Worm (Caenorhabditis elegans) whole organism, L2 larva: ENCODE data around the gene C06G4.4.

Experiments
- C34F6.9 ChIP-seq: fragments of 150-350 bp; optimal IDR thresholded peaks from 2 replicates; lab custom pipeline; 2014; ENCODE audit warnings: missing biosample characterization, missing genetic modification characterization
- F13H6.1 ChIP-seq: sonication (generic microtip); optimal IDR thresholded peaks from 2 replicates; lab custom pipeline; 2016; ENCODE audit warnings: missing genetic modification characterization, missing compliant biosample characterization
- Y55F3AM.14 ChIP-seq: fragments of 200-800 bp; sonication (Bioruptor generic); optimal IDR thresholded peaks from 2 replicates; lab custom pipeline; 2018; ENCODE audit warnings: mild to moderate bottlenecking, missing genetic modification characterization, missing compliant biosample characterization
- ZK546.5 ChIP-seq: sonication (generic microtip); optimal IDR thresholded peaks from 2 replicates; lab custom pipeline; 2017; ENCODE audit warnings: missing biosample characterization, missing genetic modification characterization
- alr-1 ChIP-seq: fragments of 150-350 bp; optimal IDR thresholded peaks from 2 replicates; lab custom pipeline; 2014; ENCODE audit warnings: missing biosample characterization, missing genetic modification characterization
- aly-2 ChIP-seq: fragments of 150-350 bp; optimal IDR thresholded peaks from 2 replicates; lab custom pipeline; 2014; ENCODE audit warnings: missing biosample characterization, missing genetic modification characterization
- ama-1 ChIP-seq: fragments of 150-350 bp; optimal IDR thresholded peaks from 2 replicates; lab custom pipeline; 2018; ENCODE audit warnings: inconsistent platforms
- ceh-16 ChIP-seq: fragments of 150-350 bp; optimal IDR thresholded peaks from 2 replicates; lab custom pipeline; 2014; ENCODE audit warnings: missing biosample characterization, missing genetic modification characterization
- ceh-82 ChIP-seq: fragments of 150-350 bp; optimal IDR thresholded peaks from 2 replicates; lab custom pipeline; 2014; ENCODE audit warnings: missing biosample characterization, missing genetic modification characterization
- crh-2 ChIP-seq: sonication (generic microtip); optimal IDR thresholded peaks from 2 replicates; lab custom pipeline; 2017; ENCODE audit warnings: missing biosample characterization, missing genetic modification characterization
- elt-1 ChIP-seq: fragments of 150-350 bp; optimal IDR thresholded peaks from 2 replicates; lab custom pipeline; 2014; ENCODE audit warnings: missing biosample characterization, missing genetic modification characterization
- elt-3 ChIP-seq: sonication (generic microtip); optimal IDR thresholded peaks from 2 replicates; lab custom pipeline; 2017; ENCODE audit warnings: missing biosample characterization, missing genetic modification characterization
- fos-1 ChIP-seq: fragments of 150-350 bp; optimal IDR thresholded peaks from 2 replicates; lab custom pipeline; 2014; ENCODE audit warnings: missing biosample characterization, missing genetic modification characterization
- gmeb-1 ChIP-seq: fragments of 150-350 bp; optimal IDR thresholded peaks from 2 replicates; lab custom pipeline; 2014; ENCODE audit warnings: missing biosample characterization, missing genetic modification characterization
- lin-13 ChIP-seq: fragments of 150-350 bp; optimal IDR thresholded peaks from 2 replicates; lab custom pipeline; 2014; ENCODE audit warnings: missing biosample characterization, missing genetic modification reagents, missing genetic modification characterization
- lin-39 ChIP-seq: fragments of 150-350 bp; optimal IDR thresholded peaks from 2 replicates; lab custom pipeline; 2014; ENCODE audit warnings: missing biosample characterization, missing genetic modification reagents, missing genetic modification characterization
- lsy-2 ChIP-seq, 2 experiments: fragments of 150-350 bp in 1 of 2; sonication (generic microtip) in 1 of 2; optimal IDR thresholded peaks; 2 replicates each; lab custom pipeline; 2014 to 2017; ENCODE audit warnings: missing biosample characterization in 2 of 2, missing genetic modification characterization in 2 of 2
- mab-5 ChIP-seq: fragments of 150-350 bp; optimal IDR thresholded peaks from 2 replicates; lab custom pipeline; 2014; ENCODE audit warnings: missing biosample characterization, missing genetic modification characterization
- mbf-1 ChIP-seq: sonication (generic microtip); optimal IDR thresholded peaks from 2 replicates; lab custom pipeline; 2017; ENCODE audit warnings: missing biosample characterization, missing genetic modification characterization
- mdl-1 ChIP-seq, 2 experiments: fragments of 150-350 bp in 1 of 2; sonication (generic microtip) in 1 of 2; optimal IDR thresholded peaks; 2 replicates each; lab custom pipeline; 2017; ENCODE audit warnings: missing biosample characterization in 2 of 2, missing genetic modification characterization in 2 of 2
- nhr-10 ChIP-seq: sonication (generic microtip); optimal IDR thresholded peaks from 2 replicates; lab custom pipeline; 2017; ENCODE audit warnings: missing biosample characterization, missing genetic modification characterization
- nhr-11 ChIP-seq: fragments of 150-350 bp; optimal IDR thresholded peaks from 2 replicates; lab custom pipeline; 2014; ENCODE audit warnings: missing biosample characterization, missing genetic modification characterization
- nhr-12 ChIP-seq: fragments of 150-350 bp; optimal IDR thresholded peaks from 2 replicates; lab custom pipeline; 2014; ENCODE audit warnings: missing biosample characterization, missing genetic modification characterization
- nhr-129 ChIP-seq: fragments of 150-350 bp; optimal IDR thresholded peaks from 2 replicates; lab custom pipeline; 2014; ENCODE audit warnings: missing biosample characterization, missing genetic modification characterization
- nhr-21 ChIP-seq: fragments of 150-350 bp; optimal IDR thresholded peaks from 2 replicates; lab custom pipeline; 2014; ENCODE audit warnings: missing biosample characterization, missing genetic modification characterization
- nhr-23 ChIP-seq: fragments of 150-350 bp; optimal IDR thresholded peaks from 2 replicates; lab custom pipeline; 2014; ENCODE audit warnings: missing biosample characterization, missing genetic modification reagents, missing genetic modification characterization
- nhr-237 ChIP-seq: fragments of 150-350 bp; optimal IDR thresholded peaks from 2 replicates; lab custom pipeline; 2014; ENCODE audit warnings: missing biosample characterization, missing genetic modification characterization
- nhr-25 ChIP-seq: fragments of 150-350 bp; sonication (generic microtip); optimal IDR thresholded peaks from 3 replicates; lab custom pipeline; 2014; ENCODE audit warnings: missing biosample characterization, missing genetic modification characterization
- nhr-6 ChIP-seq: fragments of 150-350 bp; optimal IDR thresholded peaks from 2 replicates; lab custom pipeline; 2014; ENCODE audit warnings: missing biosample characterization, missing genetic modification characterization
- nhr-77 ChIP-seq: fragments of 150-350 bp; optimal IDR thresholded peaks from 2 replicates; lab custom pipeline; 2014; ENCODE audit warnings: missing biosample characterization, missing genetic modification characterization
- peb-1 ChIP-seq: fragments of 150-350 bp; optimal IDR thresholded peaks from 2 replicates; lab custom pipeline; 2014; ENCODE audit warnings: missing biosample characterization, missing genetic modification characterization
- sem-4 ChIP-seq: fragments of 150-350 bp; optimal IDR thresholded peaks from 2 replicates; lab custom pipeline; 2014; ENCODE audit warnings: missing biosample characterization, missing genetic modification reagents, missing genetic modification characterization
- skn-1 ChIP-seq: sonication (generic microtip); optimal IDR thresholded peaks from 2 replicates; lab custom pipeline; 2017; ENCODE audit warnings: missing biosample characterization, missing genetic modification characterization
- sma-3 ChIP-seq: sonication (generic microtip); optimal IDR thresholded peaks from 2 replicates; lab custom pipeline; 2016; ENCODE audit warnings: missing genetic modification reagents, missing genetic modification characterization, missing compliant biosample characterization
- sma-9 ChIP-seq, 2 experiments: fragments of 150-350 bp in 1 of 2; sonication (generic microtip) in 1 of 2; optimal IDR thresholded peaks; 2 replicates each; lab custom pipeline; 2014 to 2016; ENCODE audit warnings: missing genetic modification characterization in 2 of 2, mild to moderate bottlenecking in 1 of 2, missing biosample characterization in 1 of 2, missing compliant biosample characterization in 1 of 2, missing genetic modification reagents in 1 of 2, moderate library complexity in 1 of 2
- snpc-4 ChIP-seq: fragments of 150-350 bp; optimal IDR thresholded peaks from 2 replicates; lab custom pipeline; 2014; ENCODE audit warnings: missing biosample characterization, missing genetic modification characterization
- unc-39 ChIP-seq: fragments of 150-350 bp; optimal IDR thresholded peaks from 2 replicates; lab custom pipeline; 2014; ENCODE audit warnings: missing biosample characterization, missing genetic modification characterization
- unc-55 ChIP-seq: fragments of 150-350 bp; sonication (generic microtip); optimal IDR thresholded peaks from 3 replicates; lab custom pipeline; 2014; ENCODE audit warnings: missing biosample characterization, missing genetic modification reagents, missing genetic modification characterization
- unc-62 ChIP-seq: fragments of 150-350 bp; optimal IDR thresholded peaks from 2 replicates; lab custom pipeline; 2014; ENCODE audit warnings: missing biosample characterization, missing genetic modification reagents, missing genetic modification characterization
- zag-1 ChIP-seq: fragments of 150-350 bp; optimal IDR thresholded peaks from 2 replicates; lab custom pipeline; 2014; ENCODE audit warnings: missing biosample characterization, missing genetic modification characterization
- ztf-11 ChIP-seq: sonication (generic microtip); optimal IDR thresholded peaks from 2 replicates; lab custom pipeline; 2017; ENCODE audit warnings: missing biosample characterization, missing genetic modification characterization
- ztf-4 ChIP-seq: fragments of 150-350 bp; optimal IDR thresholded peaks from 2 replicates; lab custom pipeline; 2014; ENCODE audit warnings: missing biosample characterization, missing genetic modification characterization

Gene C06G4.4

ce11 chrIII:7950447-7950846, 27.2 kb downstream of the C06G4.4 start:
- peak; percentile 76 for TF ChIP-seq ama-1 (lab: Kevin White, UChicago)
- TF ChIP-seq lsy-2 (tag; optimal IDR thresholded peaks at IDR 0.05; lab: Kevin White, UChicago) = no peak
- no peak for TF ChIP-seq nhr-77
- no peak for TF ChIP-seq unc-55 (GFP tag; lab: Kevin White, UChicago)
- no peak for TF ChIP-seq mdl-1 (tag; optimal IDR thresholded peaks at IDR 0.05; lab: Kevin White, UChicago)
- no peak for TF ChIP-seq nhr-12 (tag; lab: Kevin White, UChicago)

- no peak for TF ChIP-seq unc-62 (GFP tag; lab: Kevin White, UChicago)
- TF ChIP-seq ama-1 (lab: Kevin White, UChicago) = peak; percentile 59
- TF ChIP-seq, all 48 proteins: peak for 1
Observed at ce11 chrIII:7948802-7949201, 28.8 kb downstream of the C06G4.4 start, which contains the start of gene col-90. TSS of gene col-90 (plus strand) at chrIII:7948838.

- no peak for TF ChIP-seq C34F6.9 (tag; lab: Kevin White, UChicago)
- TF ChIP-seq ztf-11 = no peak
Observed at ce11 chrIII:7947677-7948076, 29.9 kb downstream of the C06G4.4 start.

- TF ChIP-seq ceh-82 (tag; lab: Kevin White, UChicago) (no peak), C34F6.9 (tag; lab: Kevin White, UChicago) (no peak), nhr-10 (tag; lab: Kevin White, UChicago) (no peak), sem-4 (no peak), lsy-2 (tag; optimal IDR thresholded peaks at IDR 0.05; lab: Kevin White, UChicago) (no peak), fos-1 (tag; lab: Kevin White, UChicago) (peak; percentile 26), elt-1 (tag; lab: Kevin White, UChicago) (no peak), peb-1 (tag; lab: Kevin White, UChicago) (no peak), alr-1 (tag; lab: Kevin White, UChicago) (no peak), mbf-1 (tag; lab: Kevin White, UChicago) (no peak), nhr-129 (tag; lab: Kevin White, UChicago) (peak; percentile 31), unc-62 (GFP tag; lab: Kevin White, UChicago) (no peak), nhr-237 (tag; lab: Kevin White, UChicago) (no peak), sma-3 (no peak), nhr-25 (tag; lab: Kevin White, UChicago) (no peak), nhr-11 (tag; lab: Kevin White, UChicago) (no peak), crh-2 (tag; lab: Kevin White, UChicago) (peak; percentile 8), nhr-23 (tag; lab: Kevin White, UChicago) (no peak), gmeb-1 (peak; percentile 6), mab-5 (no peak), skn-1 (tag; lab: Kevin White, UChicago) (no peak)
Observed at ce11 chrIII:7946968-7947491, 30.6 kb downstream of the C06G4.4 start, which contains the start of gene gsto-1. TSS of gene gsto-1 (minus strand) at chrIII:7947018.

ce11 chrIII:7941417-7941816, 36.2 kb downstream of the C06G4.4 start, which contains the start of gene kle-2:
TSS of gene kle-2 (plus strand) at chrIII:7941717.
- TF ChIP-seq alr-1 (tag; lab: Kevin White, UChicago) (no peak), zag-1 (tag; lab: Kevin White, UChicago) (no peak)

ce11 chrIII:7940819-7941218, 36.8 kb downstream of the C06G4.4 start, which contains the start of gene C29E4.12:
TSS of gene C29E4.12 (plus strand) at chrIII:7941151.
- peak; percentile 30 for TF ChIP-seq nhr-77
- TF ChIP-seq nhr-6 (tag; lab: Kevin White, UChicago) = no peak
- no peak for TF ChIP-seq peb-1 (tag; lab: Kevin White, UChicago)
- peak; percentile 49 for TF ChIP-seq crh-2 (tag; lab: Kevin White, UChicago)
- no peak for TF ChIP-seq alr-1 (tag; lab: Kevin White, UChicago)
- TF ChIP-seq mdl-1 (tag; optimal IDR thresholded peaks at IDR 0.05; lab: Kevin White, UChicago) = no peak
- TF ChIP-seq unc-39 (tag; lab: Kevin White, UChicago) = no peak
- no peak for TF ChIP-seq Y55F3AM.14 (GFP tag; lab: Kevin White, UChicago)
- peak; percentile 31 for TF ChIP-seq ama-1 (lab: Kevin White, UChicago)
- TF ChIP-seq sma-3 = peak; percentile 61
- no peak for TF ChIP-seq ceh-16 (tag; lab: Kevin White, UChicago)
- no peak for TF ChIP-seq ztf-4
- TF ChIP-seq elt-1 (tag; lab: Kevin White, UChicago) = no peak
- peak; percentile 46 for TF ChIP-seq F13H6.1
- TF ChIP-seq ceh-82 (tag; lab: Kevin White, UChicago) = no peak
- peak; percentile 64 for TF ChIP-seq nhr-129 (tag; lab: Kevin White, UChicago)
- no peak for TF ChIP-seq elt-3 (tag; lab: Kevin White, UChicago)
- peak; percentile 68 for TF ChIP-seq lin-13 (GFP tag; lab: Kevin White, UChicago)
- TF ChIP-seq ZK546.5 (tag; lab: Kevin White, UChicago) = no peak
- TF ChIP-seq aly-2 = no peak
- TF ChIP-seq lin-39 = no peak
- TF ChIP-seq sma-9 (GFP tag; optimal IDR thresholded peaks at IDR 0.05; lab: Kevin White, UChicago) = peak; percentile 58
- no peak for TF ChIP-seq sma-9 (tag; optimal IDR thresholded peaks at IDR 0.05; lab: Kevin White, UChicago)
- TF ChIP-seq snpc-4 (tag; lab: Kevin White, UChicago) = no peak
- TF ChIP-seq nhr-11 (tag; lab: Kevin White, UChicago) = no peak
- TF ChIP-seq nhr-21 (tag; lab: Kevin White, UChicago) = peak; percentile 42
